Fruit fly (Drosophila melanogaster) whole organism, wandering third instar larva: Measurements from ENCODE around the gene CG4367.

ENCODE experiments used
- Abd-B ChIP-seq: fragments of >200 bp; optimal IDR thresholded peaks from 2 replicates; lab custom pipeline; 2017; ENCODE audit warnings: missing biosample characterization, missing genetic modification characterization
- CrebA ChIP-seq: fragments of 200-800 bp; sonication (Bioruptor generic); optimal IDR thresholded peaks from 2 replicates; lab custom pipeline; 2016; ENCODE audit warnings: missing biosample characterization, mild to moderate bottlenecking, missing genetic modification characterization, borderline replicate concordance
- Hnf4 ChIP-seq: fragments of 200-800 bp; sonication (Bioruptor generic); optimal IDR thresholded peaks from 2 replicates; lab custom pipeline; 2016; ENCODE audit warnings: missing biosample characterization, mild to moderate bottlenecking, missing genetic modification characterization
- Hr83 ChIP-seq: fragments of 200-300 bp; sonication (Bioruptor generic); optimal IDR thresholded peaks from 2 replicates; lab custom pipeline; 2016; ENCODE audit warnings: missing biosample characterization, mild to moderate bottlenecking, missing genetic modification characterization, moderate library complexity; ENCODE audit not compliant: poor library complexity, severe bottlenecking
- Jra ChIP-seq: sonication (Bioruptor generic); optimal IDR thresholded peaks from 2 replicates; lab custom pipeline; 2016; ENCODE audit warnings: missing biosample characterization, missing genetic modification characterization
- Vsx2 ChIP-seq: fragments of 200-300, 225-300 bp; sonication (Bioruptor generic); optimal IDR thresholded peaks from 2 replicates; lab custom pipeline; 2018; ENCODE audit warnings: missing biosample characterization, missing genetic modification characterization; ENCODE audit not compliant: partially characterized antibody
- brk ChIP-seq: fragments of 200-800 bp; sonication (Bioruptor generic); optimal IDR thresholded peaks from 2 replicates; lab custom pipeline; 2016; ENCODE audit warnings: missing biosample characterization, mild to moderate bottlenecking, missing genetic modification characterization
- ey ChIP-seq: fragments of 200-800 bp; sonication (Bioruptor generic); optimal IDR thresholded peaks from 2 replicates; lab custom pipeline; 2016; ENCODE audit warnings: missing biosample characterization, missing genetic modification characterization
- foxo ChIP-seq, 2 experiments: fragments of 200-800 bp; sonication (Bioruptor generic); optimal IDR thresholded peaks; 2 replicates in 1 of 2; 3 replicates in 1 of 2; lab custom pipeline; 2016 to 2017; ENCODE audit warnings: missing biosample characterization in 2 of 2, missing genetic modification characterization in 2 of 2
- fru ChIP-seq: fragments of 200-800 bp; sonication (Bioruptor generic); optimal IDR thresholded peaks from 3 replicates; lab custom pipeline; 2016; ENCODE audit warnings: missing biosample characterization, mild to moderate bottlenecking, missing genetic modification characterization
- h ChIP-seq: fragments of 200-800 bp; sonication (Bioruptor generic); optimal IDR thresholded peaks from 3 replicates; lab custom pipeline; 2016; ENCODE audit warnings: missing biosample characterization, mild to moderate bottlenecking, missing genetic modification characterization
- jim ChIP-seq: fragments of 175-275, 200-325 bp; sonication (Bioruptor generic); optimal IDR thresholded peaks from 2 replicates; lab custom pipeline; 2016; ENCODE audit warnings: missing biosample characterization, mild to moderate bottlenecking, missing genetic modification characterization
- lola ChIP-seq: fragments of >200 bp; optimal IDR thresholded peaks from 2 replicates; lab custom pipeline; 2017; ENCODE audit warnings: missing biosample characterization, missing genetic modification characterization
- usp ChIP-seq: fragments of >200 bp; optimal IDR thresholded peaks from 2 replicates; lab custom pipeline; 2017; ENCODE audit warnings: missing biosample characterization, missing genetic modification characterization

- TF ChIP-seq jim: no peak
- TF ChIP-seq CrebA (GFP tag; lab: Kevin White, UChicago): peak; percentile 81
- peak; percentile 31 for TF ChIP-seq h (GFP tag; lab: Kevin White, UChicago)
- TF ChIP-seq Hnf4: no peak
- TF ChIP-seq brk: no peak
- TF ChIP-seq fru (GFP tag; lab: Kevin White, UChicago): no peak
- no peak for TF ChIP-seq Jra (GFP tag; lab: Kevin White, UChicago)
- no peak for TF ChIP-seq foxo (GFP tag; optimal IDR thresholded peaks at IDR 0.05; lab: Kevin White, UChicago)
- no peak for TF ChIP-seq lola (GFP tag; lab: Kevin White, UChicago)
- no peak for TF ChIP-seq ey (GFP tag; lab: Kevin White, UChicago)
- TF ChIP-seq Vsx2 (GFP tag; lab: Kevin White, UChicago): no peak
- TF ChIP-seq Hr83 (GFP tag; lab: Kevin White, UChicago): no peak
- no peak for TF ChIP-seq Abd-B (GFP tag; lab: Kevin White, UChicago)
- TF ChIP-seq usp (GFP tag; lab: Kevin White, UChicago): no peak
Observed at dm6 chr3R:20265969-20266368, 38.8 kb downstream of the CG4367 start.
